Worm (Caenorhabditis elegans): ENCODE data around the gene F20A1.2.

ce11 chrV:7089217-7089616, 43.1 kb downstream of the F20A1.2 start:
- TF ChIP-seq nhr-25 (tag; optimal IDR thresholded peaks at IDR 0.05): peak; percentile 91
- TF ChIP-seq unc-39 (tag; optimal IDR thresholded peaks at IDR 0.05): no peak
- TF ChIP-seq nhr-23 (tag; optimal IDR thresholded peaks at IDR 0.05): no peak
- TF ChIP-seq elt-3 (tag; optimal IDR thresholded peaks at IDR 0.05): no peak
- no peak for TF ChIP-seq nhr-11 (tag; optimal IDR thresholded peaks at IDR 0.05)
- no peak for TF ChIP-seq ztf-1 (GFP tag; conservative IDR thresholded peaks at IDR 0.05)
- TF ChIP-seq snpc-4 (tag; optimal IDR thresholded peaks at IDR 0.05): no peak
- TF ChIP-seq nhr-77 (tag; optimal IDR thresholded peaks at IDR 0.05): no peak
- no peak for TF ChIP-seq lin-39 (tag; optimal IDR thresholded peaks at IDR 0.05)

Measured in whole organism, L2 larva.